Worm (Caenorhabditis elegans): ENCODE measurements around the gene C23G10.10.

DNA sequence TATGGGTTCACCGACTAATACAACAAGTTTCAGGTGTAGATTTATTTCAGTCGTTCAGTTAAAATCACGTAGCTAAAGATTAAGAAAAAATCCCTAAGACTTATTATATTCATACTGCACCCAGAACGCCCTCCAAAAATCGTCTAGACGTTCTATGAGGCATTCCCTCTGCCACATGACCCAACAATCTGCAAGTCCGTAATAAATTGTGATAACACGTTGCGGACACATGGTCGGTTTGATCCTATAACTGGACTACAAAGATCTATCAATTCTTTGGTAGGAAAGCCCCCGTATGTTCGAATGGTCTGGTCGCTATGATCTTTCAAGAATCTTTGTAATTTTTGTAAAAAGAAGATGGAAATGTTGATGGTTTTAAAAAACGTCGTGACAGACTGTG, 2.1 kb upstream of the C23G10.10 start:
- TF ChIP-seq lin-13 (tag; optimal IDR thresholded peaks at IDR 0.05), result no peak
- no peak for TF ChIP-seq unc-62 (GFP tag; optimal IDR thresholded peaks at IDR 0.05)
- TF ChIP-seq pha-4 (tag; optimal IDR thresholded peaks at IDR 0.05), result no peak
- TF ChIP-seq elt-1 (tag; optimal IDR thresholded peaks at IDR 0.05; ENCODE audit: borderline replicate concordance, insufficient read depth), result no peak
- no peak for TF ChIP-seq lsy-2 (tag; optimal IDR thresholded peaks at IDR 0.05)
- no peak for TF ChIP-seq sptf-1 (tag; optimal IDR thresholded peaks at IDR 0.05)
- TF ChIP-seq snpc-4 (tag; optimal IDR thresholded peaks at IDR 0.05), result no peak
- no peak for TF ChIP-seq ces-1 (GFP tag; optimal IDR thresholded peaks at IDR 0.05)
- no peak for TF ChIP-seq blmp-1 (tag; optimal IDR thresholded peaks at IDR 0.05)
- no peak for TF ChIP-seq mep-1 (tag; optimal IDR thresholded peaks at IDR 0.05)
- no peak for TF ChIP-seq unc-120 (tag; optimal IDR thresholded peaks at IDR 0.05; ENCODE audit: poor library complexity, severe bottlenecking)
- no peak for TF ChIP-seq tbx-8 (GFP tag; optimal IDR thresholded peaks at IDR 0.05)

Data from whole organism, mixed stage, embryonic.